Worm (Caenorhabditis elegans) whole organism, L4 larva: ENCODE data around the gene nhr-186.

Experiments used
- T20F7.1 ChIP-seq: fragments of 200-800 bp; sonication (Bioruptor generic); optimal IDR thresholded peaks from 2 replicates; lab custom pipeline; 2018; ENCODE audit warnings: mild to moderate bottlenecking, missing genetic modification characterization, missing compliant biosample characterization
- pqm-1 ChIP-seq: sonication (generic microtip); optimal IDR thresholded peaks from 2 replicates; lab custom pipeline; 2017; ENCODE audit warnings: missing biosample characterization, missing genetic modification characterization
- unc-62 ChIP-seq, 3 experiments: fragments of 150-350 bp in 1 of 3; sonication (generic microtip); optimal IDR thresholded peaks in 2 of 3; peaks in 1 of 3; 1 replicate in 1 of 3; 2 replicates in 2 of 3; lab custom pipeline; 2014 to 2017; ENCODE audit warnings: missing biosample characterization in 3 of 3, missing genetic modification characterization in 3 of 3, missing genetic modification reagents in 3 of 3, missing genotype in 1 of 3

DNA sequence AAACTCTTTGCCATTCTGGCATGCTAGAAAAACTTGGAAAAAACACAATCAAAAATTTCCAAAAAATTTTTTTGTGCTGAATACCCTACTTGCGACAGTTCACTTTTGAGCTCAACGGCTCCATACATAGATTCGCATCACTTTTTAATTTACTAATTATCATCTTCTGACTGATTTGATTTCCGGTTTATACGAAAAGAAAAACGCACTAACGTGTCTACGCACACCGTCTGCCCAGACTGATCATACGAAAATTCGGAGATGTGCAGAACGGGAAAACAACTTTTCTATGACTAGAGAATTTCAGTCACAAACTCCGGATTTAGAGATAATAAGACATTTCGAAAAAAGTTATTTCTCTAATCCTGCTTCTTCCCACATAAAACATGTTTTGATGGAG, 29.8 kb upstream of the nhr-186 start:
- TF ChIP-seq pqm-1 (tag; lab: Kevin White, UChicago) (no peak), T20F7.1 (no peak), unc-62 (GFP tag; optimal IDR thresholded peaks at IDR 0.05 in 1 of 2; lab: Kevin White, UChicago) (no peak), unc-62 (tag; optimal IDR thresholded peaks at IDR 0.05; lab: Kevin White, UChicago) (no peak)
